Worm (Caenorhabditis elegans) whole organism, L2 larva: Measurements from ENCODE around the gene F55G1.1.

ENCODE experiments used
- R02D3.7 ChIP-seq: fragments of 150-350 bp; optimal IDR thresholded peaks from 2 replicates; lab custom pipeline; 2014; ENCODE audit warnings: missing biosample characterization, missing genetic modification characterization
- ZK546.5 ChIP-seq: sonication (generic microtip); optimal IDR thresholded peaks from 2 replicates; lab custom pipeline; 2017; ENCODE audit warnings: missing biosample characterization, missing genetic modification characterization
- alr-1 ChIP-seq: fragments of 150-350 bp; optimal IDR thresholded peaks from 2 replicates; lab custom pipeline; 2014; ENCODE audit warnings: missing biosample characterization, missing genetic modification characterization
- aly-2 ChIP-seq: fragments of 150-350 bp; optimal IDR thresholded peaks from 2 replicates; lab custom pipeline; 2014; ENCODE audit warnings: missing biosample characterization, missing genetic modification characterization
- ama-1 ChIP-seq: fragments of 150-350 bp; optimal IDR thresholded peaks from 2 replicates; lab custom pipeline; 2018; ENCODE audit warnings: inconsistent platforms
- blmp-1 ChIP-seq: sonication (generic microtip); optimal IDR thresholded peaks from 2 replicates; lab custom pipeline; 2017; ENCODE audit warnings: missing genetic modification characterization, mild to moderate bottlenecking, missing compliant biosample characterization, antibody characterized with exemption, moderate library complexity; ENCODE audit not compliant: insufficient read depth
- ceh-82 ChIP-seq: fragments of 150-350 bp; optimal IDR thresholded peaks from 2 replicates; lab custom pipeline; 2014; ENCODE audit warnings: missing biosample characterization, missing genetic modification characterization
- crh-2 ChIP-seq: sonication (generic microtip); optimal IDR thresholded peaks from 2 replicates; lab custom pipeline; 2017; ENCODE audit warnings: missing biosample characterization, missing genetic modification characterization
- dmd-4 ChIP-seq: sonication (generic microtip); optimal IDR thresholded peaks from 2 replicates; lab custom pipeline; 2017; ENCODE audit warnings: missing biosample characterization, missing genetic modification characterization
- fos-1 ChIP-seq: fragments of 150-350 bp; optimal IDR thresholded peaks from 2 replicates; lab custom pipeline; 2014; ENCODE audit warnings: missing biosample characterization, missing genetic modification characterization
- gmeb-1 ChIP-seq: fragments of 150-350 bp; optimal IDR thresholded peaks from 2 replicates; lab custom pipeline; 2014; ENCODE audit warnings: missing biosample characterization, missing genetic modification characterization
- lin-11 ChIP-seq: fragments of 150-350 bp; sonication (generic microtip); optimal IDR thresholded peaks from 2 replicates; lab custom pipeline; 2014; ENCODE audit warnings: missing biosample characterization, missing genetic modification characterization, inconsistent platforms, mixed read lengths
- lin-13 ChIP-seq: fragments of 150-350 bp; optimal IDR thresholded peaks from 2 replicates; lab custom pipeline; 2014; ENCODE audit warnings: missing biosample characterization, missing genetic modification reagents, missing genetic modification characterization
- lin-39 ChIP-seq: fragments of 150-350 bp; optimal IDR thresholded peaks from 2 replicates; lab custom pipeline; 2014; ENCODE audit warnings: missing biosample characterization, missing genetic modification reagents, missing genetic modification characterization
- lsy-2 ChIP-seq, 2 experiments: fragments of 150-350 bp in 1 of 2; sonication (generic microtip) in 1 of 2; optimal IDR thresholded peaks; 2 replicates each; lab custom pipeline; 2014 to 2017; ENCODE audit warnings: missing biosample characterization in 2 of 2, missing genetic modification characterization in 2 of 2
- mab-5 ChIP-seq: fragments of 150-350 bp; optimal IDR thresholded peaks from 2 replicates; lab custom pipeline; 2014; ENCODE audit warnings: missing biosample characterization, missing genetic modification characterization
- mdl-1 ChIP-seq, 2 experiments: fragments of 150-350 bp in 1 of 2; sonication (generic microtip) in 1 of 2; optimal IDR thresholded peaks; 2 replicates each; lab custom pipeline; 2017; ENCODE audit warnings: missing biosample characterization in 2 of 2, missing genetic modification characterization in 2 of 2
- nhr-11 ChIP-seq: fragments of 150-350 bp; optimal IDR thresholded peaks from 2 replicates; lab custom pipeline; 2014; ENCODE audit warnings: missing biosample characterization, missing genetic modification characterization
- nhr-23 ChIP-seq: fragments of 150-350 bp; optimal IDR thresholded peaks from 2 replicates; lab custom pipeline; 2014; ENCODE audit warnings: missing biosample characterization, missing genetic modification reagents, missing genetic modification characterization
- nhr-25 ChIP-seq: fragments of 150-350 bp; sonication (generic microtip); optimal IDR thresholded peaks from 3 replicates; lab custom pipeline; 2014; ENCODE audit warnings: missing biosample characterization, missing genetic modification characterization
- nhr-6 ChIP-seq: fragments of 150-350 bp; optimal IDR thresholded peaks from 2 replicates; lab custom pipeline; 2014; ENCODE audit warnings: missing biosample characterization, missing genetic modification characterization
- nhr-77 ChIP-seq: fragments of 150-350 bp; optimal IDR thresholded peaks from 2 replicates; lab custom pipeline; 2014; ENCODE audit warnings: missing biosample characterization, missing genetic modification characterization
- peb-1 ChIP-seq: fragments of 150-350 bp; optimal IDR thresholded peaks from 2 replicates; lab custom pipeline; 2014; ENCODE audit warnings: missing biosample characterization, missing genetic modification characterization
- sem-4 ChIP-seq: fragments of 150-350 bp; optimal IDR thresholded peaks from 2 replicates; lab custom pipeline; 2014; ENCODE audit warnings: missing biosample characterization, missing genetic modification reagents, missing genetic modification characterization
- skn-1 ChIP-seq: sonication (generic microtip); optimal IDR thresholded peaks from 2 replicates; lab custom pipeline; 2017; ENCODE audit warnings: missing biosample characterization, missing genetic modification characterization
- sma-9 ChIP-seq, 2 experiments: fragments of 150-350 bp in 1 of 2; sonication (generic microtip) in 1 of 2; optimal IDR thresholded peaks; 2 replicates each; lab custom pipeline; 2014 to 2016; ENCODE audit warnings: missing genetic modification characterization in 2 of 2, mild to moderate bottlenecking in 1 of 2, missing biosample characterization in 1 of 2, missing compliant biosample characterization in 1 of 2, missing genetic modification reagents in 1 of 2, moderate library complexity in 1 of 2
- unc-62 ChIP-seq: fragments of 150-350 bp; optimal IDR thresholded peaks from 2 replicates; lab custom pipeline; 2014; ENCODE audit warnings: missing biosample characterization, missing genetic modification reagents, missing genetic modification characterization
- ztf-1 ChIP-seq: fragments of 200-800 bp; sonication (Bioruptor generic); conservative IDR thresholded peaks from 2 replicates; pipeline ENCODE4 v1.3.6; 2022; ENCODE audit warnings: missing genetic modification characterization, missing compliant biosample characterization
- ztf-11 ChIP-seq: sonication (generic microtip); optimal IDR thresholded peaks from 2 replicates; lab custom pipeline; 2017; ENCODE audit warnings: missing biosample characterization, missing genetic modification characterization

The F55G1.1 gene

ce11 chrIV:7491464-7491863 lies at the start of gene F55G1.1:
F55G1.1 (plus strand) TSS chrIV:7491764.
- no peak for TF ChIP-seq nhr-11 (tag; lab: Kevin White, UChicago)
- TF ChIP-seq ztf-1: no peak
- no peak for TF ChIP-seq sem-4 (tag; lab: Kevin White, UChicago)
- TF ChIP-seq mab-5 (tag; lab: Kevin White, UChicago): no peak
- TF ChIP-seq dmd-4: no peak
- no peak for TF ChIP-seq lsy-2 (tag; optimal IDR thresholded peaks at IDR 0.05; lab: Kevin White, UChicago)
- no peak for TF ChIP-seq ztf-11 (tag; lab: Kevin White, UChicago)
- no peak for TF ChIP-seq aly-2 (tag; lab: Kevin White, UChicago)
- no peak for TF ChIP-seq fos-1 (tag; lab: Kevin White, UChicago)
- no peak for TF ChIP-seq ama-1

DNA sequence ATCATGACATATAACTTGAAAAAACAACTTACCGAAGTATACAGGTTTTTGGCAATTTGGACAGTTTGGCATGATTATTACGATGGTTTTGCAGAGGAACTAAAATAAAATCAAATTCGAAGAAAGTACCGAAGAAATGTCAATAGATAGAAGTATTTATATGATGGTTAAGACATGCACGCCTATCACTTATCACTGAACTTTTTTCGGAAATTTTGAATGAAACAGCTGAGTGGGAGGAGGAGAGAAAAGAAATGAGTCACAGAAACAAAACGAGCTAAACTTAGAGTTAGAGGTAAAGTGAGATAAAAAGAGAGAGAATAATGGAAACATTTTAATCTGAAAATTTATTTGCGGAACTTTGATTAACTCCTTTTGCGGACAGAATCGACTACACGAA lies 46.3 kb upstream of the F55G1.1 start, which contains the start of gene valv-1:
Gene valv-1 (minus strand): TSS at position 101 of the 400 bp plus-strand sequence.
- TF ChIP-seq sem-4 (tag; lab: Kevin White, UChicago) (no peak), unc-62 (GFP tag; lab: Kevin White, UChicago) (no peak), fos-1 (tag; lab: Kevin White, UChicago) (peak; percentile 28)

DNA sequence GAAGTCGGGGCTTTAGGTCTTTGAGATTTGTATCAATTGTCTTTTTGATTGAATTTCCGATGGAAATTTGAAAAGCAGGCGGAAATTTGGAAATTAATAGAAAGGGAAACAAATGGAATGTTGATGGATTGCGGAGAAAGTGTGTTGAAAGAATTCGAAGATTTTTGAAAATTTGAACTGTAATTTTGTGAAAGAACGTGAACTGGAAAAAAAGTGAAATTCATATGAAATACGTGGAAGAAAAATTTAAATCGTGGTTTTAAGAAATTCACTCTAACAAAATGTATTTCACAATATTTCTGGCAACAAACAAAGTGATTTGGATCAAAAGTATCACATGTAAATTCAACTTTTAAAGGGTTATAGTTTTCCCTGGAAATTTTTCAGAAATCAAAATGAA lies 45.6 kb upstream of the F55G1.1 start, which contains the start of gene B0496.1:
Gene B0496.1 (plus strand): TSS at position 301 of the 400 bp plus-strand sequence.
- TF ChIP-seq gmeb-1 (tag; lab: Kevin White, UChicago) (no peak), ceh-82 (tag; lab: Kevin White, UChicago) (no peak), nhr-25 (tag; lab: Kevin White, UChicago) (no peak), ztf-11 (tag; lab: Kevin White, UChicago) (no peak), lin-13 (GFP tag; lab: Kevin White, UChicago) (no peak), fos-1 (tag; lab: Kevin White, UChicago) (no peak), aly-2 (tag; lab: Kevin White, UChicago) (no peak), sem-4 (tag; lab: Kevin White, UChicago) (no peak), alr-1 (tag; lab: Kevin White, UChicago) (no peak)

DNA sequence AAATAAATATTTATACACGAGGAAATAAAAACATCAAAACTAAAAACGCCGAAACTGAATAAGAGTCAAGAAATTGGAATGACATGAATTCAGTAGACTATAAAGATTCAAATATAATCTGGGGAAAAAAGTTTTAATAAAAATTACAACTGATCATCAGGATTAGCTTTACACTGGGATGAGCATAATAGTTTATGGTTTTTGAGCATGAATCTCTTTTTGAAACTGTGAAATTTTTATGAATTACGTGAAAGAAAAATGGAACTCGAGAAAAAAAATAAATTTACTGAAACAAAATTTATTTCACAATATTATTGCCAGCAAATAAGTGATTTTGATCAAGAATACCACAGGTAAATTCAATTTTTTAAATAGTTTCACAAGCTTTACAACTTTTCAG lies 44.0 kb upstream of the F55G1.1 start, which contains the start of gene B0496.2:
Gene B0496.2 (plus strand): TSS at position 301 of the 400 bp plus-strand sequence.
- no peak for TF ChIP-seq peb-1 (tag; lab: Kevin White, UChicago)
- no peak for TF ChIP-seq lin-13 (GFP tag; lab: Kevin White, UChicago)
- TF ChIP-seq dmd-4: no peak
- TF ChIP-seq blmp-1 (tag; lab: Kevin White, UChicago): no peak
- no peak for TF ChIP-seq nhr-77 (tag; lab: Kevin White, UChicago)
- no peak for TF ChIP-seq sma-9 (GFP tag; optimal IDR thresholded peaks at IDR 0.05; lab: Kevin White, UChicago)
- TF ChIP-seq sma-9 (tag; optimal IDR thresholded peaks at IDR 0.05; lab: Kevin White, UChicago): no peak
- no peak for TF ChIP-seq ceh-82 (tag; lab: Kevin White, UChicago)
- TF ChIP-seq nhr-6 (tag; lab: Kevin White, UChicago): no peak
- TF ChIP-seq ztf-1: no peak
- TF ChIP-seq unc-62 (GFP tag; lab: Kevin White, UChicago): no peak
- no peak for TF ChIP-seq ZK546.5 (tag; lab: Kevin White, UChicago)
- TF ChIP-seq skn-1: no peak

DNA sequence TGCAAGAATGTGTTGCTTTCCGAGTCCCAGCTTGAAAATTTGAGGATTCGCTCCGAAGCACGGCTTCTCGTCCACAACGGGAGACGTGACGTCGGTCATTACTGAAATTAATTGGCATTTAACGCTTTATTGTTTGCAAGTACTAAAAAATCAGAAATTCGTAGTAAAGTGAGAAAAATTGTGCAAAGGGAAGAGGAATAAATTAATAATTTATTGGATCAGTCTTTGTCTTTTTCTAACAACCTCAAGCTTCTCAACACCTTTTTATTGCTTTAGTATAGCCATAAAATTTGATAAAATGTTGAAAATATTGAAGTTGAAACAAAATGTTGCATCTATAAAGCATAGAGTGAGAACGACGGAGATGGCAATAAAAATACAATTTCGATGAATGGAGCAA lies 40.2 kb upstream of the F55G1.1 start, which contains the start of gene tes-1:
Gene tes-1 (minus strand): TSS at position 101 of the 400 bp plus-strand sequence.
- no peak for TF ChIP-seq ama-1
- TF ChIP-seq ceh-82 (tag; lab: Kevin White, UChicago): no peak
- TF ChIP-seq lsy-2 (tag; optimal IDR thresholded peaks at IDR 0.05; lab: Kevin White, UChicago): no peak
- no peak for TF ChIP-seq fos-1 (tag; lab: Kevin White, UChicago)
- TF ChIP-seq lin-11: no peak
- no peak for TF ChIP-seq gmeb-1 (tag; lab: Kevin White, UChicago)
- TF ChIP-seq mab-5 (tag; lab: Kevin White, UChicago): no peak
- TF ChIP-seq peb-1 (tag; lab: Kevin White, UChicago): no peak
- TF ChIP-seq crh-2 (tag; lab: Kevin White, UChicago): no peak
- no peak for TF ChIP-seq nhr-23 (tag; lab: Kevin White, UChicago)
- no peak for TF ChIP-seq lin-39 (tag; lab: Kevin White, UChicago)
- TF ChIP-seq mdl-1 (tag; optimal IDR thresholded peaks at IDR 0.05; lab: Kevin White, UChicago): no peak
- no peak for TF ChIP-seq nhr-6 (tag; lab: Kevin White, UChicago)
- TF ChIP-seq nhr-25 (tag; lab: Kevin White, UChicago): no peak
- no peak for TF ChIP-seq R02D3.7
- no peak for TF ChIP-seq dmd-4
- TF ChIP-seq sem-4 (tag; lab: Kevin White, UChicago): no peak
